Worm (Caenorhabditis elegans): ENCODE data around the gene pqn-75.

pqn-75 gene

ce11 chrIV:4072027-4072426 is at the start of gene pqn-75:
pqn-75 (plus strand) TSS chrIV:4072327.
- TF ChIP-seq sox-4 (tag; optimal IDR thresholded peaks at IDR 0.05): no peak
- no peak for TF ChIP-seq lin-14 (GFP tag; optimal IDR thresholded peaks at IDR 0.05)
- TF ChIP-seq lin-15B (tag; optimal IDR thresholded peaks at IDR 0.05): no peak
- TF ChIP-seq elt-2 (tag; optimal IDR thresholded peaks at IDR 0.05): no peak
- TF ChIP-seq hpl-2 (GFP tag; optimal IDR thresholded peaks at IDR 0.05): no peak
- TF ChIP-seq ets-5 (GFP tag; IDR thresholded peaks at IDR 0.05): no peak
- TF ChIP-seq mdl-1 (tag; optimal IDR thresholded peaks at IDR 0.05): no peak
- TF ChIP-seq nhr-85 (tag): no peak
- TF ChIP-seq nhr-12 (tag; optimal IDR thresholded peaks at IDR 0.05): no peak
- no peak for TF ChIP-seq pag-3 (tag; optimal IDR thresholded peaks at IDR 0.05; ENCODE audit: borderline replicate concordance, insufficient read depth)
- no peak for TF ChIP-seq skn-1 (tag; optimal IDR thresholded peaks at IDR 0.05)

- TF ChIP-seq ceh-8 (GFP tag; optimal IDR thresholded peaks at IDR 0.05): no peak
- no peak for TF ChIP-seq hpl-2 (GFP tag; optimal IDR thresholded peaks at IDR 0.05)
- peak; percentile 50 to 68 (median 55) for TF ChIP-seq elt-3 (tag; optimal IDR thresholded peaks at IDR 0.05)
- peak; percentile 77 for TF ChIP-seq nhr-47 (tag; optimal IDR thresholded peaks at IDR 0.05)
- TF ChIP-seq isw-1 (GFP tag; IDR thresholded peaks at IDR 0.05): 0 out of 2 replicates have a peak, but pooled peaks have one; percentile 5
- peak; percentile 88 for TF ChIP-seq rnt-1 (tag; optimal IDR thresholded peaks at IDR 0.05)
- peak; percentile 44 for TF ChIP-seq egl-13 (tag; optimal IDR thresholded peaks at IDR 0.05)
- peak; percentile 76 for TF ChIP-seq lin-13 (GFP tag; optimal IDR thresholded peaks at IDR 0.05)
- TF ChIP-seq C16A3.4 (tag; optimal IDR thresholded peaks at IDR 0.05): peak; percentile 75
- no peak for TF ChIP-seq sptf-1 (tag; optimal IDR thresholded peaks at IDR 0.05)
- TF ChIP-seq jun-1 (tag; optimal IDR thresholded peaks at IDR 0.05): peak; percentile 73
- TF ChIP-seq snu-23 (GFP tag; optimal IDR thresholded peaks at IDR 0.05): peak; percentile 65
- peak; percentile 67 for TF ChIP-seq swsn-7 (tag; optimal IDR thresholded peaks at IDR 0.05)
- peak; percentile 82 for TF ChIP-seq blmp-1 (tag; optimal IDR thresholded peaks at IDR 0.05)
- peak; percentile 67 to 72 for TF ChIP-seq efl-1 (optimal IDR thresholded peaks at IDR 0.05)
- peak; percentile 31 to 94 for TF ChIP-seq efl-1 (GFP tag; optimal IDR thresholded peaks at IDR 0.05 in 1 of 2)
- peak; percentile 42 to 67 (median 60) for TF ChIP-seq dpl-1 (GFP tag; optimal IDR thresholded peaks at IDR 0.05)
- TF ChIP-seq pax-3 (tag; optimal IDR thresholded peaks at IDR 0.05): peak; percentile 65
- TF ChIP-seq mdl-1 (tag; optimal IDR thresholded peaks at IDR 0.05): peak in 1 of 2 experiments; percentile 94
- peak; percentile 7 for TF ChIP-seq aha-1 (tag; optimal IDR thresholded peaks at IDR 0.05)
- peak; percentile 82 for TF ChIP-seq tbx-2 (tag; optimal IDR thresholded peaks at IDR 0.05)
- TF ChIP-seq sup-37 (GFP tag; optimal IDR thresholded peaks at IDR 0.05): peak; percentile 50
- peak; percentile 29 to 77 (median 67) for TF ChIP-seq ceh-82 (tag; optimal IDR thresholded peaks at IDR 0.05)
- TF ChIP-seq pqm-1 (tag; optimal IDR thresholded peaks at IDR 0.05): no peak
- peak; percentile 44 for TF ChIP-seq xbp-1 (tag; optimal IDR thresholded peaks at IDR 0.05)
- TF ChIP-seq nhr-77 (tag; optimal IDR thresholded peaks at IDR 0.05): peak; percentile 79
- TF ChIP-seq unc-130 (tag; optimal IDR thresholded peaks at IDR 0.05): peak; percentile 78
- no peak for TF ChIP-seq vab-15 (tag; optimal IDR thresholded peaks at IDR 0.05)
- peak; percentile 67 for TF ChIP-seq elt-2 (tag; optimal IDR thresholded peaks at IDR 0.05)
- TF ChIP-seq lin-15B (tag; optimal IDR thresholded peaks at IDR 0.05): no peak
- peak; percentile 52 for TF ChIP-seq dsc-1 (tag; optimal IDR thresholded peaks at IDR 0.05)
- peak; percentile 86 for TF ChIP-seq nhr-20 (tag; optimal IDR thresholded peaks at IDR 0.05)
- peak; percentile 22 for TF ChIP-seq fkh-10 (GFP tag; optimal IDR thresholded peaks at IDR 0.05)
- peak in 1 of 2 experiments; percentile 35 for TF ChIP-seq ztf-11 (tag; optimal IDR thresholded peaks at IDR 0.05)
- peak; percentile 38 for TF ChIP-seq nhr-90 (tag; optimal IDR thresholded peaks at IDR 0.05; ENCODE audit: poor library complexity)
- TF ChIP-seq nhr-12 (tag; optimal IDR thresholded peaks at IDR 0.05): no peak
- peak; percentile 53 for TF ChIP-seq pag-3 (tag; optimal IDR thresholded peaks at IDR 0.05; ENCODE audit: borderline replicate concordance, insufficient read depth)
- peak; percentile 91 for TF ChIP-seq fkh-8 (tag; optimal IDR thresholded peaks at IDR 0.05)
- no peak for TF ChIP-seq nhr-237 (tag; optimal IDR thresholded peaks at IDR 0.05)
- TF ChIP-seq unc-62 (GFP tag; optimal IDR thresholded peaks at IDR 0.05): no peak
- peak; percentile 85 for TF ChIP-seq nhr-71 (tag; optimal IDR thresholded peaks at IDR 0.05)
- TF ChIP-seq unc-86 (tag; optimal IDR thresholded peaks at IDR 0.05): peak; percentile 0
- peak; percentile 0 for TF ChIP-seq ztf-4 (tag; optimal IDR thresholded peaks at IDR 0.05)
Observed at ce11 chrIV:4024159-4025004, 47.7 kb upstream of the pqn-75 start.
